Fruit fly (Drosophila melanogaster): ENCODE measurements around the gene bdwf.

bdwf gene

DNA sequence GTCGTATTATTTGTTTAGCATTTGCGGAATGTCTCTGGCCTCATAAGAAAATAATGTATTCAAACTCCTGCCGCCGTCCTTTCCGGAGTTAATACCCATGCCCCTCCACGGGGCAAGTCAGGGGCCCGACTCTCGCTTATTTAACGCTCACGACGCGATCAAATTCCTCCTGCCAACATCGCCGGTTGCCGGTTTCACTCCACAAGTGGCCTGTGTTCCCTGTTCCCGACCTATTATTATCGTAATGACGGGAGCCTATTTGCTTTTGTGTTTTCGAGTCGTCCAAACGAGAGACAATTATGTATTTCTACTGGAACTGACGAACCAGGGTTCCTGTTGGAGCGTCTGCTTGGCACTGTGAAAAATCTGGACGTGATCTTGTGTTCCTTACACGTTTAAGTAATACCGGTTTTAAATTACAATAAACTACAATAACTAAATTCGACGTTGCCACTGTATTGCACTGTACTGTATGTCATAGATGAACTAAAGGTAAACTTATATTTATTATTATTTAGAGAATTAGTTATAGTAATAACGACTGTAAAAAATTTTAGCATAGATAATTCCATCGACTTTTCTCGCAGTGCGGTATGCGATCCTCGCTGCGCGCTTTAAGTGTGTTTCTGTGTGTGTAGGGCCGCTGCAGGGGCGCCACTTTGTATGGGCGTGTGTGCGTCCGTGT is 9.7 kb upstream of the bdwf start:
- no peak for TF ChIP-seq nerfin-2 (GFP tag; IDR thresholded peaks at IDR 0.05; ENCODE audit: partially characterized antibody)
- peak in 1 of 2 experiments; percentile 24 for TF ChIP-seq chif (GFP tag; optimal IDR thresholded peaks at IDR 0.05)
- peak; percentile 29 for TF ChIP-seq chn (GFP tag; optimal IDR thresholded peaks at IDR 0.05)
- peak; percentile 81 for TF ChIP-seq CG17829 (tag; optimal IDR thresholded peaks at IDR 0.05)
- TF ChIP-seq corto (GFP tag; optimal IDR thresholded peaks at IDR 0.05) = peak; percentile 69
- TF ChIP-seq D19A (tag; optimal IDR thresholded peaks at IDR 0.05) = peak; percentile 64
- TF ChIP-seq twi (tag; optimal IDR thresholded peaks at IDR 0.05) = peak; percentile 71
- peak; percentile 2 for TF ChIP-seq CG17385 (GFP tag; optimal IDR thresholded peaks at IDR 0.05)
- TF ChIP-seq YL-1 (GFP tag; optimal IDR thresholded peaks at IDR 0.05) = no peak
- TF ChIP-seq tup (GFP tag; optimal IDR thresholded peaks at IDR 0.05) = peak; percentile 18
- TF ChIP-seq CG6683 (GFP tag; optimal IDR thresholded peaks at IDR 0.05) = no peak
- peak; percentile 13; the same call in 1 of the 2 replicates for TF ChIP-seq lmd (GFP tag; IDR thresholded peaks at IDR 0.05)
- TF ChIP-seq CG15011 (GFP tag; optimal IDR thresholded peaks at IDR 0.05) = peak; percentile 0
- TF ChIP-seq CG31388 (GFP tag; optimal IDR thresholded peaks at IDR 0.05) = no peak
- TF ChIP-seq gsb (GFP tag; IDR thresholded peaks at IDR 0.05) = no peak
- peak; percentile 22 for TF ChIP-seq CG8359 (GFP tag; optimal IDR thresholded peaks at IDR 0.05; ENCODE audit: borderline replicate concordance)
- peak; percentile 49 for TF ChIP-seq CG4820 (GFP tag; optimal IDR thresholded peaks at IDR 0.05)
- TF ChIP-seq Kr (GFP tag; optimal IDR thresholded peaks at IDR 0.05) = peak; percentile 5
- no peak for TF ChIP-seq Pdp1 (GFP tag; optimal IDR thresholded peaks at IDR 0.05)
- peak; percentile 66 for TF ChIP-seq nmo (GFP tag; optimal IDR thresholded peaks at IDR 0.05)
- no peak for TF ChIP-seq Lpt (GFP tag; optimal IDR thresholded peaks at IDR 0.05)
- TF ChIP-seq tgo (GFP tag; IDR thresholded peaks at IDR 0.05) = no peak; the same call in 2 of the 3 replicates
- 0 out of 2 replicates have a peak, but pooled peaks have one; percentile 24 for TF ChIP-seq CG4730 (GFP tag; IDR thresholded peaks at IDR 0.05)
- peak; percentile 79 for TF ChIP-seq CG14710 (tag; optimal IDR thresholded peaks at IDR 0.05)
- TF ChIP-seq ci (GFP tag; IDR thresholded peaks at IDR 0.05) = peak; percentile 8; the same call in 1 of the 3 replicates
- TF ChIP-seq gt (GFP tag; IDR thresholded peaks at IDR 0.05) = no peak
- TF ChIP-seq crc (GFP tag; optimal IDR thresholded peaks at IDR 0.05) = no peak
- peak; percentile 20 for TF ChIP-seq CG18476 (GFP tag; optimal IDR thresholded peaks at IDR 0.05)
- no peak for TF ChIP-seq CG14014 (GFP tag; IDR thresholded peaks at IDR 0.05)
- TF ChIP-seq Spps (tag; optimal IDR thresholded peaks at IDR 0.05) = peak; percentile 36
- TF ChIP-seq CG18764 (GFP tag; optimal IDR thresholded peaks at IDR 0.05) = peak; percentile 15
- TF ChIP-seq CG10654 (GFP tag; optimal IDR thresholded peaks at IDR 0.05) = peak; percentile 1
- peak; percentile 76 for TF ChIP-seq row (GFP tag; IDR thresholded peaks at IDR 0.05)
- TF ChIP-seq bcd (GFP tag; optimal IDR thresholded peaks at IDR 0.05) = peak; percentile 6
- peak; percentile 14 for TF ChIP-seq NC2β (GFP tag; optimal IDR thresholded peaks at IDR 0.05)
- peak; percentile 63 for TF ChIP-seq CG4424 (GFP tag; optimal IDR thresholded peaks at IDR 0.05)
- 0 out of 3 replicates have a peak, but pooled peaks have one; percentile 7 for TF ChIP-seq z (GFP tag; IDR thresholded peaks at IDR 0.05)
- peak; percentile 7 for TF ChIP-seq nerfin-1 (tag; optimal IDR thresholded peaks at IDR 0.05)
- TF ChIP-seq CG13775 (GFP tag; optimal IDR thresholded peaks at IDR 0.05) = peak; percentile 69
- TF ChIP-seq CG5245 (GFP tag; optimal IDR thresholded peaks at IDR 0.05) = peak; percentile 28
- TF ChIP-seq CG13123 (GFP tag; optimal IDR thresholded peaks at IDR 0.05) = peak; percentile 16
- TF ChIP-seq cg (GFP tag; optimal IDR thresholded peaks at IDR 0.05) = peak; percentile 60
- no peak for TF ChIP-seq p53 (GFP tag; optimal IDR thresholded peaks at IDR 0.05)
- peak; percentile 31 for TF ChIP-seq CG7786 (GFP tag; optimal IDR thresholded peaks at IDR 0.05)
- TF ChIP-seq zf30C (GFP tag; optimal IDR thresholded peaks at IDR 0.05) = peak; percentile 99
- TF ChIP-seq NFAT (GFP tag; IDR thresholded peaks at IDR 0.05) = 0 out of 2 replicates have a peak, but pooled peaks have one; percentile 19
- TF ChIP-seq CG17186 (GFP tag; optimal IDR thresholded peaks at IDR 0.05) = no peak
- peak; percentile 23 for TF ChIP-seq Abd-B (GFP tag; optimal IDR thresholded peaks at IDR 0.05)
- TF ChIP-seq tin (GFP tag; optimal IDR thresholded peaks at IDR 0.05) = peak; percentile 43
